Fruit fly (Drosophila melanogaster) whole organism, embryonic: ENCODE measurements around the gene CG13670.

Source experiments
- Aef1 ChIP-seq: fragments of 200-800 bp; sonication (Bioruptor generic); IDR thresholded peaks from 3 replicates; pipeline ENCODE4 v1.3.6; 2022; ENCODE audit warnings: missing biosample characterization, missing genetic modification characterization
- Antp ChIP-seq: fragments of 200-800 bp; sonication (Bioruptor generic); optimal IDR thresholded peaks from 3 replicates; lab custom pipeline; 2016; ENCODE audit warnings: missing biosample characterization, missing genetic modification characterization
- CG11398 ChIP-seq: fragments of 200-800 bp; sonication (Bioruptor generic); optimal IDR thresholded peaks from 2 replicates; lab custom pipeline; 2016; ENCODE audit warnings: missing biosample characterization, missing genetic modification characterization
- CG12104 ChIP-seq: fragments of 200-800 bp; sonication (Bioruptor generic); optimal IDR thresholded peaks from 3 replicates; lab custom pipeline; 2016; ENCODE audit warnings: missing biosample characterization, missing genetic modification characterization
- CG1233 ChIP-seq: fragments of 200-800 bp; sonication (Bioruptor generic); optimal IDR thresholded peaks from 4 replicates; lab custom pipeline; 2018; ENCODE audit warnings: missing biosample characterization, mild to moderate bottlenecking, missing genetic modification characterization
- CG12744 ChIP-seq: fragments of 200-800 bp; sonication (Bioruptor generic); optimal IDR thresholded peaks from 2 replicates; lab custom pipeline; 2016; ENCODE audit warnings: missing biosample characterization, missing genetic modification characterization
- CG14710 ChIP-seq: fragments of 200-800 bp; sonication (Bioruptor generic); optimal IDR thresholded peaks from 3 replicates; lab custom pipeline; 2019; ENCODE audit warnings: missing biosample characterization, mild to moderate bottlenecking, missing genetic modification characterization, moderate library complexity
- CG15479 ChIP-seq: fragments of 200-800 bp; sonication (Bioruptor generic); optimal IDR thresholded peaks from 3 replicates; lab custom pipeline; 2019; ENCODE audit warnings: missing biosample characterization, mild to moderate bottlenecking, missing genetic modification characterization, moderate library complexity
- CG17829 ChIP-seq: fragments of 200-800 bp; optimal IDR thresholded peaks from 2 replicates; lab custom pipeline; 2019; ENCODE audit warnings: missing biosample characterization, mild to moderate bottlenecking, missing genetic modification characterization, moderate library complexity
- CG18599 ChIP-seq: fragments of 200-800 bp; sonication (Bioruptor generic); optimal IDR thresholded peaks from 3 replicates; lab custom pipeline; 2017; ENCODE audit warnings: missing biosample characterization, missing genetic modification characterization, mild to moderate bottlenecking, moderate library complexity, missing genetic modification reagents
- CG3065 ChIP-seq: fragments of 200-800 bp; sonication (Bioruptor generic); optimal IDR thresholded peaks from 2 replicates; lab custom pipeline; 2016; ENCODE audit warnings: missing biosample characterization, missing genetic modification characterization
- CG3163 ChIP-seq: fragments of 200-800 bp; sonication (Bioruptor generic); optimal IDR thresholded peaks from 3 replicates; lab custom pipeline; 2016; ENCODE audit warnings: missing biosample characterization, missing genetic modification characterization
- CG32767 ChIP-seq: fragments of 200-800 bp; sonication (Bioruptor generic); IDR thresholded peaks from 2 replicates; pipeline ENCODE4 v1.3.6; 2022; ENCODE audit warnings: missing biosample characterization, missing genetic modification characterization
- CG43689 ChIP-seq: fragments of 200-800 bp; sonication (Bioruptor generic); IDR thresholded peaks from 2 replicates; pipeline ENCODE4 v1.3.6; 2022; ENCODE audit warnings: missing biosample characterization, missing genetic modification characterization
- CG8290 ChIP-seq, 3 experiments: fragments of 200-800 bp; sonication (Bioruptor generic); optimal IDR thresholded peaks; 2 replicates each; lab custom pipeline; 2016 to 2019; ENCODE audit warnings: missing biosample characterization in 3 of 3, missing genetic modification characterization in 3 of 3, mild to moderate bottlenecking in 2 of 3, moderate library complexity in 1 of 3
- CG8944 ChIP-seq: fragments of 200-800 bp; sonication (Bioruptor generic); optimal IDR thresholded peaks from 3 replicates; lab custom pipeline; 2016; ENCODE audit warnings: missing biosample characterization, missing genetic modification characterization
- CG9876 ChIP-seq: fragments of 200-800 bp; sonication (Bioruptor generic); optimal IDR thresholded peaks from 2 replicates; lab custom pipeline; 2016; ENCODE audit warnings: missing biosample characterization, missing genetic modification characterization
- CTCF ChIP-seq: fragments of 200-800 bp; sonication (Bioruptor generic); optimal IDR thresholded peaks from 2 replicates; lab custom pipeline; 2017; ENCODE audit warnings: missing biosample characterization, mild to moderate bottlenecking, missing genetic modification characterization, moderate library complexity
- Dek ChIP-seq: fragments of 200-800 bp; sonication (Bioruptor generic); optimal IDR thresholded peaks from 3 replicates; lab custom pipeline; 2019; ENCODE audit warnings: missing biosample characterization, mild to moderate bottlenecking, missing genetic modification characterization, moderate library complexity
- Doc2 ChIP-seq: fragments of 200-800 bp; sonication (Bioruptor generic); IDR thresholded peaks from 2 replicates; pipeline ENCODE4 v1.3.6; 2022; ENCODE audit warnings: missing biosample characterization, missing genetic modification characterization
- Gug ChIP-seq: fragments of 200-800 bp; sonication (Bioruptor generic); IDR thresholded peaks from 4 replicates; pipeline ENCODE4 v1.3.6; 2022; ENCODE audit warnings: missing biosample characterization, missing genetic modification characterization
- HLH54F ChIP-seq: fragments of 200-800 bp; sonication (Bioruptor generic); optimal IDR thresholded peaks from 3 replicates; lab custom pipeline; 2016; ENCODE audit warnings: missing biosample characterization, missing genetic modification characterization
- MBD-R2 ChIP-seq: fragments of 200-800 bp; sonication (Bioruptor generic); IDR thresholded peaks from 2 replicates; pipeline ENCODE4 v1.3.6; 2022; ENCODE audit warnings: missing biosample characterization, missing genetic modification characterization
- Neu2 ChIP-seq: fragments of 200-800 bp; sonication (Bioruptor generic); optimal IDR thresholded peaks from 3 replicates; lab custom pipeline; 2016; ENCODE audit warnings: missing biosample characterization, missing genetic modification characterization, borderline replicate concordance
- Rfx ChIP-seq: fragments of 200-800 bp; sonication (Bioruptor generic); IDR thresholded peaks from 2 replicates; pipeline ENCODE4 v1.3.6; 2022; ENCODE audit warnings: missing biosample characterization, missing genetic modification characterization
- Spps ChIP-seq: fragments of 200-800 bp; sonication (Bioruptor generic); optimal IDR thresholded peaks from 2 replicates; lab custom pipeline; 2018; ENCODE audit warnings: missing biosample characterization, mild to moderate bottlenecking, missing genetic modification characterization
- Sry-δ ChIP-seq: fragments of 200-800 bp; sonication (Bioruptor generic); optimal IDR thresholded peaks from 2 replicates; lab custom pipeline; 2016; ENCODE audit warnings: missing biosample characterization, missing genetic modification characterization
- Stat92E ChIP-seq, 3 experiments: fragments of >200 bp in 2 of 3; fragments of 200-800 bp in 1 of 3; sonication (Bioruptor generic) in 1 of 3; optimal IDR thresholded peaks; 2 replicates each; lab custom pipeline; 2017 to 2019; ENCODE audit warnings: missing biosample characterization in 3 of 3, missing genetic modification characterization in 3 of 3, mild to moderate bottlenecking in 1 of 3, moderate library complexity in 1 of 3
- ab ChIP-seq: fragments of 200-800 bp; sonication (Bioruptor generic); optimal IDR thresholded peaks from 2 replicates; lab custom pipeline; 2016; ENCODE audit warnings: missing biosample characterization, missing genetic modification characterization
- ara ChIP-seq: fragments of 200-800 bp; sonication (Bioruptor generic); IDR thresholded peaks from 2 replicates; pipeline ENCODE4 v1.3.6; 2022; ENCODE audit warnings: missing biosample characterization, missing genetic modification characterization
- ato ChIP-seq: fragments of 200-800 bp; sonication (Bioruptor generic); IDR thresholded peaks from 2 replicates; pipeline ENCODE4 v1.3.6; 2022; ENCODE audit warnings: missing biosample characterization, missing genetic modification characterization; ENCODE audit not compliant: partially characterized antibody
- bab2 ChIP-seq: fragments of 200-800 bp; sonication (Bioruptor generic); optimal IDR thresholded peaks from 2 replicates; lab custom pipeline; 2016; ENCODE audit warnings: missing biosample characterization, missing genetic modification characterization
- bbx ChIP-seq: fragments of 200-800 bp; sonication (Bioruptor generic); IDR thresholded peaks from 2 replicates; pipeline ENCODE4 v1.3.6; 2022; ENCODE audit warnings: missing biosample characterization, missing genetic modification characterization; ENCODE audit not compliant: partially characterized antibody
- cad ChIP-seq: fragments of >200 bp; optimal IDR thresholded peaks from 2 replicates; lab custom pipeline; 2017; ENCODE audit warnings: missing biosample characterization, missing genetic modification characterization
- chinmo ChIP-seq: fragments of 200-800 bp; sonication (Bioruptor generic); IDR thresholded peaks from 4 replicates; pipeline ENCODE4 v1.3.6; 2022; ENCODE audit warnings: missing biosample characterization, missing genetic modification characterization; ENCODE audit not compliant: partially characterized antibody
- chm ChIP-seq: fragments of 200-800 bp; sonication (Bioruptor generic); IDR thresholded peaks from 2 replicates; pipeline ENCODE4 v1.3.6; 2022; ENCODE audit warnings: missing biosample characterization, missing genetic modification characterization
- dpn ChIP-seq, 2 experiments: fragments of 200-800 bp; sonication (Bioruptor generic); optimal IDR thresholded peaks; 3 replicates each; lab custom pipeline; 2016; ENCODE audit warnings: missing biosample characterization in 2 of 2, missing genetic modification characterization in 2 of 2
- gem ChIP-seq: fragments of 200-800 bp; sonication (Bioruptor generic); optimal IDR thresholded peaks from 2 replicates; lab custom pipeline; 2019; ENCODE audit warnings: missing biosample characterization, mild to moderate bottlenecking, missing genetic modification characterization, moderate library complexity
- ken ChIP-seq: fragments of 200-800 bp; sonication (Bioruptor generic); IDR thresholded peaks from 3 replicates; pipeline ENCODE4 v1.3.6; 2022; ENCODE audit warnings: missing biosample characterization, missing genetic modification characterization
- lola ChIP-seq, 3 experiments: fragments of >200 bp in 2 of 3; fragments of 200-800 bp in 1 of 3; sonication (Bioruptor generic) in 1 of 3; optimal IDR thresholded peaks; 2 replicates each; lab custom pipeline; 2017 to 2019; ENCODE audit warnings: missing biosample characterization in 3 of 3, missing genetic modification characterization in 3 of 3, mild to moderate bottlenecking in 1 of 3, moderate library complexity in 1 of 3
- nau ChIP-seq: fragments of 200-800 bp; sonication (Bioruptor generic); optimal IDR thresholded peaks from 3 replicates; lab custom pipeline; 2017; ENCODE audit warnings: missing biosample characterization, mild to moderate bottlenecking, missing genetic modification characterization, missing genetic modification reagents
- org-1 ChIP-seq: fragments of 200-800 bp; sonication (Bioruptor generic); optimal IDR thresholded peaks from 2 replicates; lab custom pipeline; 2017; ENCODE audit warnings: missing biosample characterization, missing genetic modification characterization
- pb ChIP-seq: fragments of 200-800 bp; sonication (Bioruptor generic); optimal IDR thresholded peaks from 3 replicates; lab custom pipeline; 2016; ENCODE audit warnings: missing biosample characterization, missing genetic modification characterization
- pum ChIP-seq: fragments of 200-800 bp; sonication (Bioruptor generic); optimal IDR thresholded peaks from 2 replicates; lab custom pipeline; 2016; ENCODE audit warnings: missing biosample characterization, missing genetic modification characterization
- slbo ChIP-seq: fragments of 200-800 bp; sonication (Bioruptor generic); IDR thresholded peaks from 2 replicates; pipeline ENCODE4 v1.3.6; 2022; ENCODE audit warnings: missing biosample characterization, missing genetic modification characterization
- slp2 ChIP-seq: fragments of 200-800 bp; sonication (Bioruptor generic); optimal IDR thresholded peaks from 2 replicates; lab custom pipeline; 2016; ENCODE audit warnings: missing biosample characterization, missing genetic modification characterization
- so ChIP-seq: fragments of 200-800 bp; sonication (Bioruptor generic); IDR thresholded peaks from 3 replicates; pipeline ENCODE4 v1.3.6; 2022; ENCODE audit warnings: missing biosample characterization, missing genetic modification characterization
- tin ChIP-seq: fragments of 200-800 bp; sonication (Bioruptor generic); optimal IDR thresholded peaks from 3 replicates; lab custom pipeline; 2016; ENCODE audit warnings: missing biosample characterization, missing genetic modification characterization
- tup ChIP-seq: fragments of 200-800 bp; sonication (Bioruptor generic); optimal IDR thresholded peaks from 2 replicates; lab custom pipeline; 2016; ENCODE audit warnings: missing biosample characterization, mild to moderate bottlenecking, missing genetic modification characterization, moderate library complexity

The CG13670 gene

DNA sequence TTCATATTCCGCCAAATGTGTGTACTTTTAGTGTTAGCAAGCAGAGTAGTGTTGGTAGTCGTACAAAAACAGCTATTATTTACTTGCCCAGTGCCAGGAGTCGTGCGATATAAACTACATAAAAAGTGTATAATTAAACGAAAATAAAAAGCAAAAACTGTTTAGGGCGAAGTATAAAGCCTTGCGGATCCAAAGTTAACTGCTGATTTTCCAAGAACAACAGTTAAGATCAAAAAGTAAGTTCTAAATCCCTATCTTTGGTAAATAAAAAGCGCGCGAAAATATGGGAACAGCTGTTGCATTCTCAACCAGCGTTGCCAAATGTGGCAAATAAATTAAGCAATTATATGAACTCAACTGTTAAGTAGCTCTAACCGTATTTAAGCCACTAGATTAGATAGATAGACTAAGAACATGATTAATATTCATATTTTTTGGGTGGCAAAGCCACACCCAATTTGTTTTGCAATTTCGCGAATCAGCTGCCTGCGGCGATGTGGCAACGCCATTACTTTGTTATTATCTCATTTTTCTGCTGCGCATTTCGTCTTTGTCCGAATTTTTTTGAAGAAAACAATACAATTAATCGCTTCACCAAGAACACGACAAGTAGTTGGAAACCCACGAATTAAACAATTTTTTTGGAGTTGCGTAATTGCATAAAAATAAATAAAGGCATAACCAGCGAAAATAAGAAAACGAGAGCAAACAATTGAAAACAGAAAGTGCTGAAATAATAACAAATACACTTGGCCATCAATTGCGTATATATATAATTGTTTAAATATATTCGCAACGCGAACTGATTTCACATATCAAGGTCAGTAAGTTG lies 19.9 kb downstream of the CG13670 start, which contains the start of the genes Prim1 and CG7083 (continued):
- TF ChIP-seq CG3065 (GFP tag; lab: Kevin White, UChicago): no peak
- no peak for TF ChIP-seq Spps (tag; lab: Kevin White, UChicago)
- TF ChIP-seq Neu2 (GFP tag; lab: Kevin White, UChicago): no peak
- TF ChIP-seq CG9876 (GFP tag; lab: Kevin White, UChicago): peak; percentile 18
- no peak for TF ChIP-seq ato (GFP tag; lab: Robert Waterston, UW)
- no peak for TF ChIP-seq Dek (tag; lab: Kevin White, UChicago)
- peak; percentile 62 for TF ChIP-seq pum
- no peak for TF ChIP-seq org-1 (GFP tag; lab: Kevin White, UChicago)
- no peak for TF ChIP-seq cad
- peak; percentile 22; the same call in 1 of the 3 replicates for TF ChIP-seq Aef1 (GFP tag; lab: Robert Waterston, UW)
- peak; percentile 24 for TF ChIP-seq tup
- TF ChIP-seq MBD-R2 (GFP tag; lab: Robert Waterston, UW): peak; percentile 67
- peak; percentile 60 for TF ChIP-seq Antp (GFP tag; lab: Kevin White, UChicago)
- TF ChIP-seq CG1233 (GFP tag; lab: Kevin White, UChicago): peak; percentile 53
- no peak for TF ChIP-seq so (GFP tag; lab: Robert Waterston, UW)
- peak; percentile 34 for TF ChIP-seq CG12744 (GFP tag; lab: Kevin White, UChicago)
- TF ChIP-seq ken (GFP tag; lab: Robert Waterston, UW): 0 out of 3 replicates have a peak, but pooled peaks have one; percentile 35
- TF ChIP-seq Sry-δ (GFP tag; lab: Kevin White, UChicago): peak; percentile 63
- peak; percentile 78 for TF ChIP-seq CG14710 (tag; lab: Kevin White, UChicago)
- TF ChIP-seq bbx (GFP tag; lab: Robert Waterston, UW): peak; percentile 45
- no peak for TF ChIP-seq chm
- peak; percentile 77 for TF ChIP-seq CG18599 (GFP tag; lab: Kevin White, UChicago)
- TF ChIP-seq CG17829 (tag; lab: Kevin White, UChicago): peak; percentile 59
- TF ChIP-seq CG15479 (GFP tag; lab: Kevin White, UChicago): peak; percentile 33
- peak; percentile 55 for TF ChIP-seq slp2 (GFP tag; lab: Kevin White, UChicago)
- peak; percentile 43 to 52 for TF ChIP-seq dpn (GFP tag; optimal IDR thresholded peaks at IDR 0.05; lab: Kevin White, UChicago)
- peak; percentile 13 for TF ChIP-seq CG3163 (GFP tag; lab: Kevin White, UChicago)
- TF ChIP-seq Stat92E (GFP tag; optimal IDR thresholded peaks at IDR 0.05; lab: Kevin White, UChicago): no peak
- peak; percentile 23; the same call in 1 of the 4 replicates for TF ChIP-seq Gug (GFP tag; lab: Robert Waterston, UW)
- TF ChIP-seq CG43689 (GFP tag; lab: Robert Waterston, UW): no peak
- TF ChIP-seq CG11398: peak; percentile 11
- TF ChIP-seq tin (GFP tag; lab: Kevin White, UChicago): peak; percentile 65
- no peak for TF ChIP-seq CG32767
- TF ChIP-seq Doc2: no peak
- TF ChIP-seq slbo (GFP tag; lab: Robert Waterston, UW): peak; percentile 75
- TF ChIP-seq CTCF: peak; percentile 40
- peak; percentile 42; the same call in 1 of the 2 replicates for TF ChIP-seq ara (GFP tag; lab: Robert Waterston, UW)
- TF ChIP-seq chinmo: no peak
- peak; percentile 71 for TF ChIP-seq gem (tag; lab: Kevin White, UChicago)
- peak; percentile 51 for TF ChIP-seq Rfx (GFP tag; lab: Robert Waterston, UW)
- peak; percentile 61 for TF ChIP-seq bab2 (GFP tag; lab: Kevin White, UChicago)
- no peak for TF ChIP-seq nau (GFP tag; lab: Kevin White, UChicago)
- peak; percentile 3 for TF ChIP-seq CG12104 (GFP tag; lab: Kevin White, UChicago)
- TF ChIP-seq CG8290 (GFP tag; optimal IDR thresholded peaks at IDR 0.05; lab: Kevin White, UChicago): peak; percentile 47
- peak; percentile 36 to 72 for TF ChIP-seq CG8290 (tag; optimal IDR thresholded peaks at IDR 0.05; lab: Kevin White, UChicago)
- TF ChIP-seq CG8944 (GFP tag; lab: Kevin White, UChicago): peak; percentile 33
- TF ChIP-seq pb: peak; percentile 21
- peak in 1 of 3 experiments; percentile 55 for TF ChIP-seq lola (GFP tag; optimal IDR thresholded peaks at IDR 0.05; lab: Kevin White, UChicago)
- peak; percentile 71 for TF ChIP-seq HLH54F (GFP tag; lab: Kevin White, UChicago)
- no peak for TF ChIP-seq ab
